Worm (Caenorhabditis elegans) whole organism, L2 larva: ENCODE results near the gene hmg-4.

ENCODE experiments used
- F13H6.1 ChIP-seq: sonication (generic microtip); optimal IDR thresholded peaks from 2 replicates; lab custom pipeline; 2016; ENCODE audit warnings: missing genetic modification characterization, missing compliant biosample characterization
- ama-1 ChIP-seq: fragments of 150-350 bp; optimal IDR thresholded peaks from 2 replicates; lab custom pipeline; 2018; ENCODE audit warnings: inconsistent platforms
- crh-2 ChIP-seq: sonication (generic microtip); optimal IDR thresholded peaks from 2 replicates; lab custom pipeline; 2017; ENCODE audit warnings: missing biosample characterization, missing genetic modification characterization
- elt-3 ChIP-seq: sonication (generic microtip); optimal IDR thresholded peaks from 2 replicates; lab custom pipeline; 2017; ENCODE audit warnings: missing biosample characterization, missing genetic modification characterization
- gmeb-1 ChIP-seq: fragments of 150-350 bp; optimal IDR thresholded peaks from 2 replicates; lab custom pipeline; 2014; ENCODE audit warnings: missing biosample characterization, missing genetic modification characterization
- lin-11 ChIP-seq: fragments of 150-350 bp; sonication (generic microtip); optimal IDR thresholded peaks from 2 replicates; lab custom pipeline; 2014; ENCODE audit warnings: missing biosample characterization, missing genetic modification characterization, inconsistent platforms, mixed read lengths
- lsy-2 ChIP-seq, 2 experiments: fragments of 150-350 bp in 1 of 2; sonication (generic microtip) in 1 of 2; optimal IDR thresholded peaks; 2 replicates each; lab custom pipeline; 2014 to 2017; ENCODE audit warnings: missing biosample characterization in 2 of 2, missing genetic modification characterization in 2 of 2
- nhr-129 ChIP-seq: fragments of 150-350 bp; optimal IDR thresholded peaks from 2 replicates; lab custom pipeline; 2014; ENCODE audit warnings: missing biosample characterization, missing genetic modification characterization
- nhr-21 ChIP-seq: fragments of 150-350 bp; optimal IDR thresholded peaks from 2 replicates; lab custom pipeline; 2014; ENCODE audit warnings: missing biosample characterization, missing genetic modification characterization
- nhr-237 ChIP-seq: fragments of 150-350 bp; optimal IDR thresholded peaks from 2 replicates; lab custom pipeline; 2014; ENCODE audit warnings: missing biosample characterization, missing genetic modification characterization
- nhr-25 ChIP-seq: fragments of 150-350 bp; sonication (generic microtip); optimal IDR thresholded peaks from 3 replicates; lab custom pipeline; 2014; ENCODE audit warnings: missing biosample characterization, missing genetic modification characterization

Gene hmg-4

DNA sequence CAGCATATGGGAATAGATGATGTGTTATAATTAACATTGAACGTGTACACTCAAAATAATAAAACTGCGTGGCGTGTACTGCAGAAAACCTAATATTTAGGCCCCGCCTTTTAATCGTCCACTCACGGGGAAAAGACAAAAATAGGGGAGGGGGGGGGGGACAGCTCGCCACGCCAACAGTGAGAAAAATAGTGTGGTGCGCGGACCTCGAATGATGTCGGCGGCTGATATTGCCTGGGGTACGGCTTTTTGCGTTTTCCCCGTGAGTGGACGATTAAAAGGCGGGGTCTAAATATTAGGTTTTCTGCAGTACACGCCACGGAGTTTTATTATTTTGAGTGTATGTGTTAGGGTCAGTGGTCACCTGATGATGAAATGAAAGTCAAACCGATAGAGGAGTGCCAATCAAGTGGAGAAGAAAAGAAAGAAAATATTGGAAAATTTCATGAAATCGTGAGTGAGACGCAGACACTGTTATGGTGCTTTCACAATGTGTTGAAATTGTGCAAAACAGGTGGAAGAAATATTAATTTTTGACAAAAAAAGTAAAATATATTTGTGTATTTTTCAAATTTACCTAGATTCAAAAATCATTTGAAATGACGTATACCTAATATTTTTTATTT, 47.4 kb downstream of the hmg-4 start:
- TF ChIP-seq lsy-2 (tag; optimal IDR thresholded peaks at IDR 0.05; lab: Kevin White, UChicago) (peak in 1 of 2 experiments; percentile 12), nhr-129 (tag; lab: Kevin White, UChicago) (peak; percentile 57), crh-2 (tag; lab: Kevin White, UChicago) (peak; percentile 11)

DNA sequence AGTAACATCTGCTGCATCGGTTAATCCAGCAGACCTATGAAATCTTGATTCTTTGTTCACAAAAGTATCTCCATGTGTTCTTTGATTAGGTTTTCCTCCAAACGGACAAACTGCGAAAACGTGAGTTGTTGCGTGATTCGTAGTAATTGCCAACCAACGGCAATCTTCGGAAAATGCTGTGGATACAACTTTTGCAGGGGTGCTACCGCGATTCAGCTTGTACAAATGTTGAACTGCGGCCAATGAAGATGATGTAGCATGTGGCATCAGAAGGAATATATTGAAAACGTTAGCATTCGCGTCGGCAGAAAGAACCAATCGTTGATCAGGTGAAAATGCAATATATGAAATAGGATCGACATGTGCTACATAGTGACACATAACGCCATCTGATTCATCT, 49.7 kb downstream of the hmg-4 start:
- TF ChIP-seq nhr-237 (tag; lab: Kevin White, UChicago), result no peak
- no peak for TF ChIP-seq F13H6.1

DNA sequence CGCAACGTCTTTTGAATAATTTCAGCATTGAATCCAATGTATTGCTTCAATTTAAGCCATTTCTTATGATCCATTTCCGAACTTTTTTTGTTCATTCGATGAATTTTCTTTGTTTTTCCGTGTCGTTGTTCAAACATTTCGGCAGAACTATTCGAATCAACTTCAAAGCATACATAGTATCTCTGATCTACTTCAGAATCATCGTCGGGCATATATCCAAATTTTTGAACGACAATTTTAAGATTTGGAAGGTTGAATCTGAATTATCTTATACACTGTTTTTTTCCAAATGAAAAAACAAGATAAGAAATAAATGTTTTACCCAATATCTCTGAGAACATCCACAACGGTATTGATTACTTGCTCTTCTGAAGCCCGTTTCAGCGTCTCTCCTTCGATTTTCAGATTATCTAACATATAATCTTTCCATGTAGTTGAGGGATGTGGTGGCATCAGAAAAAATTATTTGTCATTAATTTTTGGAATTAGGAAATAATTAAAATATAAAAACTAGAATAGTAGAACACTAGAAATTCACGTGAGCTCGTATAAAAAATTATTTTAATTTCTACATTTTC, 52.2 kb downstream of the hmg-4 start, which contains the start of gene lab-2:
Gene lab-2, minus strand, starts transcription at position 453 of the 578 bp plus-strand sequence.
- no peak for TF ChIP-seq gmeb-1 (tag; lab: Kevin White, UChicago)
- TF ChIP-seq lin-11 (tag; lab: Kevin White, UChicago), result no peak
- peak in 1 of 2 experiments; percentile 29 for TF ChIP-seq lsy-2 (tag; optimal IDR thresholded peaks at IDR 0.05; lab: Kevin White, UChicago)
- peak; percentile 26 for TF ChIP-seq crh-2 (tag; lab: Kevin White, UChicago)
- peak; percentile 48 for TF ChIP-seq nhr-25
- peak; percentile 36 for TF ChIP-seq ama-1 (lab: Kevin White, UChicago)
- peak; percentile 30 for TF ChIP-seq nhr-21
- TF ChIP-seq elt-3 (tag; lab: Kevin White, UChicago), result no peak
- TF ChIP-seq nhr-237 (tag; lab: Kevin White, UChicago), result no peak
- TF ChIP-seq, all 48 proteins: peak for 5
